Worm (Caenorhabditis elegans) whole organism, young adult: ENCODE data around the gene F21H12.3.
"Not testable (repeated sequence)": the region's sequence is repeated elsewhere in the genome, so short reads cannot be mapped to it uniquely, and the experiment has no call there.

Experiments
- D2030.7 ChIP-seq: fragments of 200-800 bp; sonication (Bioruptor generic); IDR thresholded peaks from 2 replicates; pipeline ENCODE4 v1.3.6; 2022; ENCODE audit warnings: missing genetic modification reagents, missing genetic modification characterization, missing compliant biosample characterization
- F22D6.2 ChIP-seq: sonication (generic microtip); optimal IDR thresholded peaks from 2 replicates; lab custom pipeline; 2016; ENCODE audit warnings: mild to moderate bottlenecking, missing genetic modification characterization, missing compliant biosample characterization
- F52B5.7 ChIP-seq: sonication (generic microtip); optimal IDR thresholded peaks from 2 replicates; lab custom pipeline; 2016; ENCODE audit warnings: mild to moderate bottlenecking, missing genetic modification characterization, missing compliant biosample characterization
- K11D2.4 ChIP-seq: fragments of 200-800 bp; sonication (Bioruptor generic); IDR thresholded peaks from 2 replicates; pipeline ENCODE4 v1.3.6; 2022; ENCODE audit warnings: missing genetic modification reagents, missing genetic modification characterization, missing compliant biosample characterization
- K12H6.12 ChIP-seq: fragments of 200-800 bp; sonication (Bioruptor generic); optimal IDR thresholded peaks from 2 replicates; lab custom pipeline; 2018; ENCODE audit warnings: mild to moderate bottlenecking, missing genetic modification characterization, missing compliant biosample characterization
- T07F8.4 ChIP-seq: sonication (generic microtip); optimal IDR thresholded peaks from 2 replicates; lab custom pipeline; 2016; ENCODE audit warnings: mild to moderate bottlenecking, missing genetic modification characterization, moderate library complexity, missing compliant biosample characterization
- Y53G8AR.9 ChIP-seq: fragments of 200-800 bp; sonication (Bioruptor generic); conservative IDR thresholded peaks from 2 replicates; pipeline ENCODE4 v1.3.6; 2022; ENCODE audit warnings: missing genetic modification reagents, missing genetic modification characterization, missing compliant biosample characterization
- Y56A3A.18 ChIP-seq: fragments of 200-800 bp; sonication (Bioruptor generic); IDR thresholded peaks from 2 replicates; pipeline ENCODE4 v1.3.6; 2022; ENCODE audit warnings: missing genetic modification reagents, missing genetic modification characterization, missing compliant biosample characterization
- ZK185.1 ChIP-seq: sonication (generic microtip); optimal IDR thresholded peaks from 2 replicates; lab custom pipeline; 2016; ENCODE audit warnings: mild to moderate bottlenecking, missing genetic modification characterization, missing compliant biosample characterization; ENCODE audit not compliant: poor library complexity, severe bottlenecking
- athp-1 ChIP-seq: sonication (generic microtip); optimal IDR thresholded peaks from 2 replicates; lab custom pipeline; 2017; ENCODE audit warnings: mild to moderate bottlenecking, missing genetic modification characterization, missing compliant biosample characterization
- attf-6 ChIP-seq: fragments of 200-800 bp; sonication (Bioruptor generic); IDR thresholded peaks from 2 replicates; pipeline ENCODE4 v1.3.6; 2022; ENCODE audit warnings: missing genetic modification reagents, missing genetic modification characterization, missing compliant biosample characterization
- ceh-58 ChIP-seq: fragments of 200-800 bp; sonication (Bioruptor generic); IDR thresholded peaks from 2 replicates; pipeline ENCODE4 v1.3.6; 2022; ENCODE audit warnings: missing genetic modification characterization, missing compliant biosample characterization
- ekl-4 ChIP-seq: fragments of 200-800 bp; sonication (Bioruptor generic); IDR thresholded peaks from 2 replicates; pipeline ENCODE4 v1.3.6; 2022; ENCODE audit warnings: missing genetic modification reagents, missing genetic modification characterization, missing compliant biosample characterization
- him-1 ChIP-seq: sonication (generic microtip); optimal IDR thresholded peaks from 2 replicates; lab custom pipeline; 2016; ENCODE audit warnings: missing genotype, missing genetic modification reagents, missing genetic modification characterization, missing compliant biosample characterization
- hlh-26 ChIP-seq: fragments of 200-800 bp; sonication (Bioruptor generic); conservative IDR thresholded peaks from 2 replicates; pipeline ENCODE4 v1.3.6; 2022; ENCODE audit warnings: missing genetic modification reagents, missing genetic modification characterization, missing compliant biosample characterization
- hmg-1.2 ChIP-seq: fragments of 200-800 bp; sonication (Bioruptor generic); IDR thresholded peaks from 2 replicates; pipeline ENCODE4 v1.3.6; 2022; ENCODE audit warnings: missing genetic modification reagents, missing genetic modification characterization, missing compliant biosample characterization
- hsf-1 ChIP-seq: fragments of 200-800 bp; sonication (Bioruptor generic); IDR thresholded peaks from 2 replicates; pipeline ENCODE4 v1.3.6; 2022; ENCODE audit warnings: missing genetic modification reagents, missing genetic modification characterization, missing compliant biosample characterization
- lag-1 ChIP-seq: fragments of 200-800 bp; sonication (Bioruptor generic); IDR thresholded peaks from 2 replicates; pipeline ENCODE4 v1.3.6; 2022; ENCODE audit warnings: missing genetic modification reagents, missing genetic modification characterization, missing compliant biosample characterization
- lin-26 ChIP-seq: fragments of 200-800 bp; sonication (Bioruptor generic); IDR thresholded peaks from 2 replicates; pipeline ENCODE4 v1.3.6; 2022; ENCODE audit warnings: missing genetic modification reagents, missing genetic modification characterization, missing compliant biosample characterization
- lin-54 ChIP-seq: fragments of 200-800 bp; sonication (Bioruptor generic); optimal IDR thresholded peaks from 2 replicates; lab custom pipeline; 2018; ENCODE audit warnings: mild to moderate bottlenecking, missing genetic modification characterization, missing compliant biosample characterization
- lir-1 ChIP-seq: fragments of 200-800 bp; sonication (Bioruptor generic); conservative IDR thresholded peaks from 2 replicates; pipeline ENCODE4 v1.3.6; 2022; ENCODE audit warnings: missing genetic modification reagents, missing genetic modification characterization, missing compliant biosample characterization
- lsl-1 ChIP-seq: fragments of 200-800 bp; sonication (Bioruptor generic); optimal IDR thresholded peaks from 2 replicates; lab custom pipeline; 2018; ENCODE audit warnings: mild to moderate bottlenecking, missing genetic modification characterization, moderate library complexity, missing compliant biosample characterization
- madf-3 ChIP-seq: fragments of 200-800 bp; sonication (Bioruptor generic); IDR thresholded peaks from 2 replicates; pipeline ENCODE4 v1.3.6; 2022; ENCODE audit warnings: missing genetic modification reagents, missing genetic modification characterization, missing compliant biosample characterization
- madf-6 ChIP-seq: fragments of 200-800 bp; sonication (Bioruptor generic); IDR thresholded peaks from 2 replicates; pipeline ENCODE4 v1.3.6; 2022; ENCODE audit warnings: missing genetic modification reagents, missing genetic modification characterization, missing compliant biosample characterization
- madf-8 ChIP-seq: fragments of 200-800 bp; sonication (Bioruptor generic); conservative IDR thresholded peaks from 2 replicates; pipeline ENCODE4 v1.3.6; 2022; ENCODE audit warnings: missing genetic modification reagents, missing genetic modification characterization, missing compliant biosample characterization
- mel-28 ChIP-seq: sonication (generic microtip); optimal IDR thresholded peaks from 2 replicates; lab custom pipeline; 2016; ENCODE audit warnings: borderline replicate concordance, mild to moderate bottlenecking, missing genetic modification characterization, missing compliant biosample characterization
- nfyb-1 ChIP-seq: fragments of 200-800 bp; sonication (Bioruptor generic); IDR thresholded peaks from 2 replicates; pipeline ENCODE4 v1.3.6; 2022; ENCODE audit warnings: missing genetic modification reagents, missing genetic modification characterization, missing compliant biosample characterization
- pbrm-1 ChIP-seq: fragments of 200-800 bp; sonication (Bioruptor generic); IDR thresholded peaks from 2 replicates; pipeline ENCODE4 v1.3.6; 2022; ENCODE audit warnings: missing genetic modification reagents, missing genetic modification characterization, missing compliant biosample characterization
- pha-4 ChIP-seq: fragments of 150-350 bp; sonication (generic microtip); optimal IDR thresholded peaks from 2 replicates; lab custom pipeline; 2014; ENCODE audit warnings: missing biosample characterization, missing genetic modification reagents, missing genetic modification characterization
- rcor-1 ChIP-seq: fragments of 200-800 bp; sonication (Bioruptor generic); IDR thresholded peaks from 2 replicates; pipeline ENCODE4 v1.3.6; 2022; ENCODE audit warnings: missing genetic modification reagents, missing genetic modification characterization, missing compliant biosample characterization
- rec-8 ChIP-seq, 2 experiments: sonication (generic microtip); optimal IDR thresholded peaks; 2 replicates each; lab custom pipeline; 2016; ENCODE audit warnings: mild to moderate bottlenecking in 2 of 2, missing genetic modification characterization in 2 of 2, missing genetic modification reagents in 2 of 2, missing genotype in 2 of 2, missing biosample characterization in 1 of 2, missing compliant biosample characterization in 1 of 2, moderate library complexity in 1 of 2
- rpc-1 ChIP-seq, 2 experiments: fragments of 150-350 bp in 1 of 2; sonication (generic microtip) in 1 of 2; optimal IDR thresholded peaks; 2 replicates each; lab custom pipeline; 2014 to 2018; ENCODE audit warnings: missing biosample characterization in 1 of 2, missing genetic modification characterization in 1 of 2, missing genetic modification reagents in 1 of 2, missing genotype in 1 of 2
- snpc-4 ChIP-seq, 5 experiments: fragments of 150-350 bp in 1 of 5; sonication (generic microtip) in 4 of 5; optimal IDR thresholded peaks; 2 replicates each; lab custom pipeline; 2014 to 2018; ENCODE audit warnings: missing genetic modification characterization in 5 of 5, missing biosample characterization in 3 of 5, antibody characterized with exemption in 2 of 5, mild to moderate bottlenecking in 2 of 5, missing compliant biosample characterization in 2 of 5, missing genotype in 2 of 5, moderate library complexity in 2 of 5, missing genetic modification reagents in 1 of 5
- tbp1 ChIP-seq: fragments of 200-800 bp; sonication (Bioruptor generic); optimal IDR thresholded peaks from 2 replicates; lab custom pipeline; 2018; ENCODE audit warnings: mild to moderate bottlenecking, missing genetic modification characterization, missing compliant biosample characterization
- ztf-25 ChIP-seq: fragments of 200-800 bp; sonication (Bioruptor generic); IDR thresholded peaks from 2 replicates; pipeline ENCODE4 v1.3.6; 2022; ENCODE audit warnings: missing genetic modification reagents, missing genetic modification characterization, missing compliant biosample characterization

The F21H12.3 gene

ce11 chrII:6049546-6049945 lies 33.2 kb upstream of the F21H12.3 start (continued):
- TF ChIP-seq F22D6.2 (tag; lab: Kevin White, UChicago), result no peak
- TF ChIP-seq lsl-1 (GFP tag; lab: Kevin White, UChicago), result no peak
- no peak for TF ChIP-seq lin-26 (GFP tag; lab: Robert Waterston, UW)
- TF ChIP-seq rec-8 (tag; optimal IDR thresholded peaks at IDR 0.05; lab: Kevin White, UChicago), result no peak
- TF ChIP-seq ZK185.1, result peak; percentile 6
- TF ChIP-seq hlh-26 (GFP tag; lab: Robert Waterston, UW), result no peak
- TF ChIP-seq tbp1 (GFP tag; lab: Kevin White, UChicago), result no peak
- no peak for TF ChIP-seq him-1 (tag; lab: Kevin White, UChicago)
- TF ChIP-seq T07F8.4, result no peak
- TF ChIP-seq lir-1 (GFP tag; lab: Robert Waterston, UW), result no peak
- TF ChIP-seq hsf-1 (GFP tag; lab: Robert Waterston, UW), result no peak
- TF ChIP-seq pha-4, result no peak
- no peak for TF ChIP-seq pbrm-1 (GFP tag; lab: Robert Waterston, UW)
- TF ChIP-seq snpc-4 (GFP tag; optimal IDR thresholded peaks at IDR 0.05; lab: Kevin White, UChicago), result no peak
- TF ChIP-seq snpc-4 (tag; optimal IDR thresholded peaks at IDR 0.05; lab: Kevin White, UChicago), result no peak
- peak; percentile 11 for TF ChIP-seq lin-54 (GFP tag; lab: Kevin White, UChicago)
- no peak for TF ChIP-seq F52B5.7 (tag; lab: Kevin White, UChicago)
- TF ChIP-seq madf-3, result no peak

ce11 chrII:6050120-6050519 lies 32.6 kb upstream of the F21H12.3 start, which contains the start of gene gldc-1:
TSS of gene gldc-1 (plus strand) at chrII:6050420.
- TF ChIP-seq K12H6.12, result no peak
- TF ChIP-seq lag-1 (GFP tag; lab: Robert Waterston, UW), result no peak
- no peak for TF ChIP-seq athp-1 (tag; lab: Kevin White, UChicago)
- no peak for TF ChIP-seq madf-8 (GFP tag; lab: Robert Waterston, UW)
- no peak for TF ChIP-seq mel-28
- TF ChIP-seq Y53G8AR.9 (GFP tag; lab: Robert Waterston, UW), result no peak
- no peak for TF ChIP-seq madf-6 (GFP tag; lab: Robert Waterston, UW)
- no peak for TF ChIP-seq K11D2.4 (GFP tag; lab: Robert Waterston, UW)
- no peak for TF ChIP-seq nfyb-1 (GFP tag; lab: Robert Waterston, UW)

- TF ChIP-seq rpc-1 (optimal IDR thresholded peaks at IDR 0.05; lab: Kevin White, UChicago), result not testable (repeated sequence)
- peak; percentile 39 for TF ChIP-seq rpc-1 (tag; optimal IDR thresholded peaks at IDR 0.05; lab: Kevin White, UChicago)
- TF ChIP-seq D2030.7, result peak; percentile 64
- TF ChIP-seq ceh-58 (GFP tag; lab: Robert Waterston, UW), result peak; percentile 47; the same call in 1 of the 2 replicates
- peak; percentile 55; the same call in 1 of the 2 replicates for TF ChIP-seq madf-6 (GFP tag; lab: Robert Waterston, UW)
- TF ChIP-seq hsf-1 (GFP tag; lab: Robert Waterston, UW), result peak; percentile 70; the same call in 1 of the 2 replicates
- TF ChIP-seq hmg-1.2 (GFP tag; lab: Robert Waterston, UW), result 0 out of 2 replicates have a peak, but pooled peaks have one; percentile 23
- TF ChIP-seq tbp1 (GFP tag; lab: Kevin White, UChicago), result peak; percentile 44
- 0 out of 2 replicates have a peak, but pooled peaks have one; percentile 60 for TF ChIP-seq Y56A3A.18 (GFP tag; lab: Robert Waterston, UW)
- 0 out of 2 replicates have a peak, but pooled peaks have one; percentile 44 for TF ChIP-seq rcor-1 (GFP tag; lab: Robert Waterston, UW)
- TF ChIP-seq ztf-25 (GFP tag; lab: Robert Waterston, UW), result 0 out of 2 replicates have a peak, but pooled peaks have one; percentile 59
- TF ChIP-seq lin-26 (GFP tag; lab: Robert Waterston, UW), result peak; percentile 84
- TF ChIP-seq attf-6, result peak; percentile 54; the same call in 1 of the 2 replicates
- TF ChIP-seq madf-3, result 0 out of 2 replicates have a peak, but pooled peaks have one; percentile 43
- peak; percentile 61; the same call in 1 of the 2 replicates for TF ChIP-seq ekl-4 (GFP tag; lab: Robert Waterston, UW)
Measured at ce11 chrII:6054561-6054960, 28.2 kb upstream of the F21H12.3 start.
